Worm (Caenorhabditis elegans) whole organism, young adult: ENCODE results near the gene Y41G9A.10.

Experiments used
- B0035.1 ChIP-seq: sonication (generic microtip); optimal IDR thresholded peaks from 2 replicates; lab custom pipeline; 2016; ENCODE audit warnings: missing genetic modification characterization, mild to moderate bottlenecking, missing compliant biosample characterization, missing genotype, missing genetic modification reagents
- F39B2.1 ChIP-seq: fragments of 200-800 bp; sonication (Bioruptor generic); IDR thresholded peaks from 2 replicates; pipeline ENCODE4 v1.3.6; 2022; ENCODE audit warnings: missing genetic modification reagents, missing genetic modification characterization, missing compliant biosample characterization
- Y95B8A.8 ChIP-seq: fragments of 200-800 bp; sonication (Bioruptor generic); IDR thresholded peaks from 2 replicates; pipeline ENCODE4 v1.3.6; 2022; ENCODE audit warnings: missing genetic modification reagents, missing genetic modification characterization, missing compliant biosample characterization
- ama-1 ChIP-seq, 3 experiments: fragments of 150-350 bp in 1 of 3; sonication (generic microtip) in 2 of 3; optimal IDR thresholded peaks; 2 replicates each; lab custom pipeline; 2014 to 2018; ENCODE audit warnings: missing biosample characterization in 2 of 3, missing genetic modification characterization in 2 of 3, missing genetic modification reagents in 2 of 3
- atf-7 ChIP-seq: sonication (generic microtip); optimal IDR thresholded peaks from 2 replicates; lab custom pipeline; 2017; ENCODE audit warnings: mild to moderate bottlenecking, missing genetic modification characterization, missing compliant biosample characterization
- ccch-3 ChIP-seq: fragments of 200-800 bp; sonication (Bioruptor generic); optimal IDR thresholded peaks from 2 replicates; lab custom pipeline; 2018; ENCODE audit warnings: mild to moderate bottlenecking, missing genetic modification characterization, missing compliant biosample characterization
- cebp-1 ChIP-seq, 2 experiments: fragments of 200-800 bp in 1 of 2; sonication (Bioruptor generic) in 1 of 2; sonication (generic microtip) in 1 of 2; IDR thresholded peaks in 1 of 2; optimal IDR thresholded peaks in 1 of 2; 2 replicates each; pipeline versions ENCODE4 v1.3.6 to Lab custom; 2017 to 2022; ENCODE audit warnings: missing compliant biosample characterization in 2 of 2, missing genetic modification characterization in 2 of 2, mild to moderate bottlenecking in 1 of 2, missing genetic modification reagents in 1 of 2, moderate library complexity in 1 of 2
- ceh-58 ChIP-seq: fragments of 200-800 bp; sonication (Bioruptor generic); IDR thresholded peaks from 2 replicates; pipeline ENCODE4 v1.3.6; 2022; ENCODE audit warnings: missing genetic modification characterization, missing compliant biosample characterization
- ceh-79 ChIP-seq: sonication (generic microtip); optimal IDR thresholded peaks from 2 replicates; lab custom pipeline; 2017; ENCODE audit warnings: mild to moderate bottlenecking, missing genetic modification characterization, missing compliant biosample characterization
- efl-1 ChIP-seq: fragments of 150-350 bp; optimal IDR thresholded peaks from 2 replicates; lab custom pipeline; 2014; ENCODE audit warnings: missing biosample characterization, missing genetic modification reagents, missing genetic modification characterization
- egrh-3 ChIP-seq: fragments of 200-800 bp; sonication (Bioruptor generic); IDR thresholded peaks from 2 replicates; pipeline ENCODE4 v1.3.6; 2022; ENCODE audit warnings: missing genetic modification reagents, missing genetic modification characterization, missing compliant biosample characterization
- him-1 ChIP-seq: sonication (generic microtip); optimal IDR thresholded peaks from 2 replicates; lab custom pipeline; 2016; ENCODE audit warnings: missing genotype, missing genetic modification reagents, missing genetic modification characterization, missing compliant biosample characterization
- hlh-26 ChIP-seq: fragments of 200-800 bp; sonication (Bioruptor generic); conservative IDR thresholded peaks from 2 replicates; pipeline ENCODE4 v1.3.6; 2022; ENCODE audit warnings: missing genetic modification reagents, missing genetic modification characterization, missing compliant biosample characterization
- hmg-1.2 ChIP-seq: fragments of 200-800 bp; sonication (Bioruptor generic); IDR thresholded peaks from 2 replicates; pipeline ENCODE4 v1.3.6; 2022; ENCODE audit warnings: missing genetic modification reagents, missing genetic modification characterization, missing compliant biosample characterization
- lag-1 ChIP-seq: fragments of 200-800 bp; sonication (Bioruptor generic); IDR thresholded peaks from 2 replicates; pipeline ENCODE4 v1.3.6; 2022; ENCODE audit warnings: missing genetic modification reagents, missing genetic modification characterization, missing compliant biosample characterization
- lin-40 ChIP-seq: sonication (generic microtip); optimal IDR thresholded peaks from 2 replicates; lab custom pipeline; 2016; ENCODE audit warnings: missing genetic modification characterization, mild to moderate bottlenecking, missing compliant biosample characterization, missing genotype, missing genetic modification reagents
- lir-1 ChIP-seq: fragments of 200-800 bp; sonication (Bioruptor generic); conservative IDR thresholded peaks from 2 replicates; pipeline ENCODE4 v1.3.6; 2022; ENCODE audit warnings: missing genetic modification reagents, missing genetic modification characterization, missing compliant biosample characterization
- lsl-1 ChIP-seq: fragments of 200-800 bp; sonication (Bioruptor generic); optimal IDR thresholded peaks from 2 replicates; lab custom pipeline; 2018; ENCODE audit warnings: mild to moderate bottlenecking, missing genetic modification characterization, moderate library complexity, missing compliant biosample characterization
- mcd-1 ChIP-seq: fragments of 200-800 bp; sonication (Bioruptor generic); IDR thresholded peaks from 2 replicates; pipeline ENCODE4 v1.3.6; 2022; ENCODE audit warnings: missing genetic modification reagents, missing genetic modification characterization, missing compliant biosample characterization
- mel-28 ChIP-seq: sonication (generic microtip); optimal IDR thresholded peaks from 2 replicates; lab custom pipeline; 2016; ENCODE audit warnings: borderline replicate concordance, mild to moderate bottlenecking, missing genetic modification characterization, missing compliant biosample characterization
- nfya-1 ChIP-seq: sonication (generic microtip); optimal IDR thresholded peaks from 2 replicates; lab custom pipeline; 2017; ENCODE audit warnings: antibody characterized with exemption, missing compliant biosample characterization, missing genetic modification characterization, borderline replicate concordance; ENCODE audit not compliant: insufficient read depth
- nfya-2 ChIP-seq: fragments of 200-800 bp; sonication (Bioruptor generic); IDR thresholded peaks from 2 replicates; pipeline ENCODE4 v1.3.6; 2022; ENCODE audit warnings: missing genetic modification reagents, missing genetic modification characterization, missing compliant biosample characterization
- nhr-179 ChIP-seq: sonication (generic microtip); optimal IDR thresholded peaks from 2 replicates; lab custom pipeline; 2016; ENCODE audit warnings: mild to moderate bottlenecking, missing genetic modification characterization, missing compliant biosample characterization
- nhr-27 ChIP-seq: fragments of 200-800 bp; sonication (Bioruptor generic); optimal IDR thresholded peaks from 2 replicates; lab custom pipeline; 2018; ENCODE audit warnings: mild to moderate bottlenecking, missing genetic modification characterization, moderate library complexity, missing compliant biosample characterization
- nhr-90 ChIP-seq: sonication (generic microtip); optimal IDR thresholded peaks from 2 replicates; lab custom pipeline; 2016; ENCODE audit warnings: missing genotype, mild to moderate bottlenecking, missing genetic modification characterization, missing compliant biosample characterization
- pbrm-1 ChIP-seq: fragments of 200-800 bp; sonication (Bioruptor generic); IDR thresholded peaks from 2 replicates; pipeline ENCODE4 v1.3.6; 2022; ENCODE audit warnings: missing genetic modification reagents, missing genetic modification characterization, missing compliant biosample characterization
- repo-1 ChIP-seq: sonication (generic microtip); optimal IDR thresholded peaks from 2 replicates; lab custom pipeline; 2017; ENCODE audit warnings: mild to moderate bottlenecking, missing genetic modification characterization, missing compliant biosample characterization
- rpc-1 ChIP-seq, 2 experiments: fragments of 150-350 bp in 1 of 2; sonication (generic microtip) in 1 of 2; optimal IDR thresholded peaks; 2 replicates each; lab custom pipeline; 2014 to 2018; ENCODE audit warnings: missing biosample characterization in 1 of 2, missing genetic modification characterization in 1 of 2, missing genetic modification reagents in 1 of 2, missing genotype in 1 of 2
- snpc-1.3 ChIP-seq: sonication (generic microtip); optimal IDR thresholded peaks from 2 replicates; lab custom pipeline; 2017; ENCODE audit warnings: missing genetic modification characterization, mild to moderate bottlenecking, missing compliant biosample characterization, antibody characterized with exemption, moderate library complexity, missing genotype, missing genetic modification reagents; ENCODE audit not compliant: insufficient read depth
- snpc-4 ChIP-seq, 5 experiments: fragments of 150-350 bp in 1 of 5; sonication (generic microtip) in 4 of 5; optimal IDR thresholded peaks; 2 replicates each; lab custom pipeline; 2014 to 2018; ENCODE audit warnings: missing genetic modification characterization in 5 of 5, missing biosample characterization in 3 of 5, antibody characterized with exemption in 2 of 5, mild to moderate bottlenecking in 2 of 5, missing compliant biosample characterization in 2 of 5, missing genotype in 2 of 5, moderate library complexity in 2 of 5, missing genetic modification reagents in 1 of 5
- zim-3 ChIP-seq: sonication (generic microtip); optimal IDR thresholded peaks from 2 replicates; lab custom pipeline; 2017; ENCODE audit warnings: mild to moderate bottlenecking, missing genetic modification characterization, moderate library complexity, missing compliant biosample characterization
- ztf-18 ChIP-seq: sonication (generic microtip); optimal IDR thresholded peaks from 2 replicates; lab custom pipeline; 2016; ENCODE audit warnings: missing genotype, mild to moderate bottlenecking, missing genetic modification characterization, missing compliant biosample characterization
- ztf-26 ChIP-seq: sonication (generic microtip); optimal IDR thresholded peaks from 2 replicates; lab custom pipeline; 2017; ENCODE audit warnings: missing genetic modification characterization, missing compliant biosample characterization
- ztf-3 ChIP-seq: fragments of 200-800 bp; sonication (Bioruptor generic); optimal IDR thresholded peaks from 2 replicates; lab custom pipeline; 2018; ENCODE audit warnings: mild to moderate bottlenecking, missing genetic modification characterization, missing compliant biosample characterization
- ztf-6 ChIP-seq: fragments of 200-800 bp; sonication (Bioruptor generic); IDR thresholded peaks from 2 replicates; pipeline ENCODE4 v1.3.6; 2022; ENCODE audit warnings: missing genetic modification reagents, missing genetic modification characterization, missing compliant biosample characterization

Gene Y41G9A.10

ce11 chrX:2942327-2942726 lies 4.0 kb downstream of the Y41G9A.10 start (continued):
- TF ChIP-seq lag-1 (GFP tag; lab: Robert Waterston, UW) (no peak), snpc-4 (GFP tag; optimal IDR thresholded peaks at IDR 0.05; lab: Kevin White, UChicago) (no peak), snpc-4 (tag; optimal IDR thresholded peaks at IDR 0.05; lab: Kevin White, UChicago) (peak in 2 of 4 experiments; percentile 41 to 60), pbrm-1 (GFP tag; lab: Robert Waterston, UW) (no peak), egrh-3 (GFP tag; lab: Robert Waterston, UW) (peak; percentile 30; the same call in 1 of the 2 replicates)

- TF ChIP-seq ceh-79: no peak
- no peak for TF ChIP-seq efl-1
- no peak for TF ChIP-seq egrh-3 (GFP tag; lab: Robert Waterston, UW)
- no peak for TF ChIP-seq nhr-27
- TF ChIP-seq lsl-1 (GFP tag; lab: Kevin White, UChicago): no peak
- TF ChIP-seq, all 124 proteins: peak for 0
Observed at ce11 chrX:2940572-2940971, 5.8 kb downstream of the Y41G9A.10 start, which contains the start of gene pfk-1.1. Gene pfk-1.1 (plus strand): TSS chrX:2940872.

ce11 chrX:2939526-2939925 lies 6.8 kb downstream of the Y41G9A.10 start:
- TF ChIP-seq nfya-2 (GFP tag; lab: Robert Waterston, UW) (no peak), rpc-1 (optimal IDR thresholded peaks at IDR 0.05; lab: Kevin White, UChicago) (no peak), rpc-1 (tag; optimal IDR thresholded peaks at IDR 0.05; lab: Kevin White, UChicago) (no peak), ztf-6 (GFP tag; lab: Robert Waterston, UW) (no peak), snpc-4 (GFP tag; optimal IDR thresholded peaks at IDR 0.05; lab: Kevin White, UChicago) (no peak), snpc-4 (tag; optimal IDR thresholded peaks at IDR 0.05; lab: Kevin White, UChicago) (no peak), lin-40 (tag; lab: Kevin White, UChicago) (no peak), him-1 (no peak), ama-1 (optimal IDR thresholded peaks at IDR 0.05; lab: Kevin White, UChicago) (no peak), ama-1 (GFP tag; optimal IDR thresholded peaks at IDR 0.05; lab: Kevin White, UChicago) (no peak), ztf-3 (GFP tag; lab: Kevin White, UChicago) (no peak), mel-28 (no peak), ztf-26 (no peak), Y95B8A.8 (GFP tag; lab: Robert Waterston, UW) (no peak), mcd-1 (GFP tag; lab: Robert Waterston, UW) (no peak), hlh-26 (no peak), ceh-58 (GFP tag; lab: Robert Waterston, UW) (no peak)
- TF ChIP-seq, all 124 proteins: peak for 0

ce11 chrX:2939085-2939484 lies 7.3 kb downstream of the Y41G9A.10 start:
- TF ChIP-seq cebp-1 (GFP tag; IDR thresholded peaks at IDR 0.05; lab: Robert Waterston, UW) (no peak), cebp-1 (tag; optimal IDR thresholded peaks at IDR 0.05; lab: Kevin White, UChicago) (peak; percentile 8), nhr-90 (tag; lab: Kevin White, UChicago) (no peak)

DNA sequence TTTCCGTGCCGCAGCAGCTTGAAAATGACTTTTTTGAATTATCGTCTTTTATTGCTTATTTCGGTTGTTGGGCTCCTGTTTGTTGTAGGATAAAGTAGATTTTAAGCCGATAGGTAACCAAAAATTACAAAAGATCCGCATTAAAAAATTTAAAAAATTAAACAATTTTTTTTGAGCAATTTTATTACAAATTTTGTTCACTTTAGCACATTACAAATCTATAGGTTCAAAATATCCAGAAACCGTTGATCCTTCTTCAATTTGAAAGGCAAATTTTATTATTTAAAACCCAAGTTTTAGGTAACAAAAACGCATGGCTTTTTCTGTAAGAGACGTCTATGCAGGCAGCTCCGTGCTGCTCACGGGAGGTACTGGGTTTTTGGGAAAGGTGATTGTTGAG lies 13.3 kb downstream of the Y41G9A.10 start, which contains the start of gene fard-1:
Gene fard-1 (plus strand): TSS at position 301 of the 400 bp plus-strand sequence.
- TF ChIP-seq ccch-3 (GFP tag; lab: Kevin White, UChicago) (no peak), ceh-58 (GFP tag; lab: Robert Waterston, UW) (no peak), F39B2.1 (GFP tag; lab: Robert Waterston, UW) (no peak), lin-40 (tag; lab: Kevin White, UChicago) (no peak), B0035.1 (no peak), atf-7 (tag; lab: Kevin White, UChicago) (no peak), ztf-18 (tag; lab: Kevin White, UChicago) (no peak), snpc-1.3 (tag; lab: Kevin White, UChicago) (no peak), lir-1 (GFP tag; lab: Robert Waterston, UW) (no peak), nhr-179 (tag; lab: Kevin White, UChicago) (no peak), repo-1 (no peak), him-1 (no peak), nfya-1 (tag; lab: Kevin White, UChicago) (no peak), hmg-1.2 (GFP tag; lab: Robert Waterston, UW) (no peak), zim-3 (tag; lab: Kevin White, UChicago) (no peak)
- TF ChIP-seq, all 124 proteins: peak for 0
